Worm (Caenorhabditis elegans) whole organism, L3 larva: ENCODE results near the gene pig-1.

Experiments
- nhr-237 ChIP-seq: fragments of 150-350 bp; optimal IDR thresholded peaks from 2 replicates; lab custom pipeline; 2014; ENCODE audit warnings: missing biosample characterization, missing genetic modification characterization
- ztf-11 ChIP-seq: fragments of 150-350 bp; optimal IDR thresholded peaks from 2 replicates; lab custom pipeline; 2014; ENCODE audit warnings: missing biosample characterization, missing genetic modification characterization

ce11 chrIV:468307-468706 lies 51.0 kb downstream of the pig-1 start:
- TF ChIP-seq ztf-11 (tag; lab: Kevin White, UChicago), result no peak
- no peak for TF ChIP-seq nhr-237 (tag; lab: Kevin White, UChicago)
